Fruit fly (Drosophila melanogaster) whole organism, embryonic: ENCODE results near the gene ND-B16.6.

Source experiments
- Asciz ChIP-seq: fragments of 200-800 bp; sonication (Bioruptor generic); optimal IDR thresholded peaks from 2 replicates; lab custom pipeline; 2017; ENCODE audit warnings: missing biosample characterization, mild to moderate bottlenecking, missing genetic modification characterization, missing genetic modification reagents
- CG11456 ChIP-seq: fragments of 200-800 bp; sonication (Bioruptor generic); IDR thresholded peaks from 3 replicates; pipeline ENCODE4 v1.3.6; 2022; ENCODE audit warnings: missing biosample characterization, missing genetic modification characterization
- CG13296 ChIP-seq: fragments of 200-800 bp; sonication (Bioruptor generic); optimal IDR thresholded peaks from 3 replicates; lab custom pipeline; 2018; ENCODE audit warnings: missing biosample characterization, mild to moderate bottlenecking, missing genetic modification characterization
- CG14441 ChIP-seq: fragments of 200-800 bp; sonication (Bioruptor generic); IDR thresholded peaks from 2 replicates; pipeline ENCODE4 v1.3.6; 2022; ENCODE audit warnings: missing biosample characterization, missing genetic modification characterization
- CG14667 ChIP-seq: fragments of 200-800 bp; sonication (Bioruptor generic); IDR thresholded peaks from 2 replicates; pipeline ENCODE4 v1.3.6; 2022; ENCODE audit warnings: missing biosample characterization, missing genetic modification characterization
- CG15514 ChIP-seq: fragments of 200-800 bp; sonication (Bioruptor generic); optimal IDR thresholded peaks from 3 replicates; lab custom pipeline; 2017; ENCODE audit warnings: missing biosample characterization, missing genetic modification characterization, mild to moderate bottlenecking, moderate library complexity, missing genetic modification reagents
- CG17328 ChIP-seq: fragments of 200-800 bp; sonication (Bioruptor generic); IDR thresholded peaks from 2 replicates; pipeline ENCODE4 v1.3.6; 2022; ENCODE audit warnings: missing biosample characterization, missing genetic modification characterization
- CG1792 ChIP-seq: fragments of 200-800 bp; sonication (Bioruptor generic); optimal IDR thresholded peaks from 2 replicates; lab custom pipeline; 2016; ENCODE audit warnings: missing biosample characterization, missing genetic modification characterization
- CG2120 ChIP-seq: fragments of 200-800 bp; sonication (Bioruptor generic); optimal IDR thresholded peaks from 3 replicates; lab custom pipeline; 2016; ENCODE audit warnings: missing biosample characterization, missing genetic modification characterization
- CG30403 ChIP-seq: fragments of 200-800 bp; sonication (Bioruptor generic); optimal IDR thresholded peaks from 3 replicates; lab custom pipeline; 2016; ENCODE audit warnings: missing biosample characterization, missing genetic modification characterization
- CG4854 ChIP-seq: fragments of 200-800 bp; sonication (Bioruptor generic); optimal IDR thresholded peaks from 2 replicates; lab custom pipeline; 2016; ENCODE audit warnings: missing biosample characterization, missing genetic modification characterization, inconsistent platforms
- CG7745 ChIP-seq: fragments of 200-800 bp; sonication (Bioruptor generic); optimal IDR thresholded peaks from 2 replicates; lab custom pipeline; 2018; ENCODE audit warnings: missing biosample characterization, mild to moderate bottlenecking, missing genetic modification characterization, moderate library complexity
- CG7987 ChIP-seq: fragments of 200-800 bp; sonication (Bioruptor generic); optimal IDR thresholded peaks from 2 replicates; lab custom pipeline; 2018; ENCODE audit warnings: missing biosample characterization, mild to moderate bottlenecking, missing genetic modification characterization, moderate library complexity
- CG9817 ChIP-seq: fragments of 200-800 bp; sonication (Bioruptor generic); optimal IDR thresholded peaks from 2 replicates; lab custom pipeline; 2018; ENCODE audit warnings: missing biosample characterization, mild to moderate bottlenecking, missing genetic modification characterization, moderate library complexity
- CTCF ChIP-seq: fragments of 200-800 bp; sonication (Bioruptor generic); optimal IDR thresholded peaks from 2 replicates; lab custom pipeline; 2017; ENCODE audit warnings: missing biosample characterization, mild to moderate bottlenecking, missing genetic modification characterization, moderate library complexity
- Chrac-16 ChIP-seq: fragments of 200-800 bp; sonication (Bioruptor generic); optimal IDR thresholded peaks from 3 replicates; lab custom pipeline; 2016; ENCODE audit warnings: missing biosample characterization, missing genetic modification characterization
- D19A ChIP-seq: fragments of 200-800 bp; optimal IDR thresholded peaks from 3 replicates; lab custom pipeline; 2019; ENCODE audit warnings: missing biosample characterization, mild to moderate bottlenecking, missing genetic modification characterization, moderate library complexity
- Deaf1 ChIP-seq: fragments of 200-800 bp; optimal IDR thresholded peaks from 3 replicates; lab custom pipeline; 2019; ENCODE audit warnings: missing biosample characterization, mild to moderate bottlenecking, missing genetic modification characterization, moderate library complexity
- Elba2 ChIP-seq: fragments of 200-800 bp; sonication (Bioruptor generic); optimal IDR thresholded peaks from 3 replicates; lab custom pipeline; 2016; ENCODE audit warnings: missing biosample characterization, missing genetic modification characterization
- HLH4C ChIP-seq: fragments of 200-800 bp; sonication (Bioruptor generic); IDR thresholded peaks from 3 replicates; pipeline ENCODE4 v1.3.6; 2022; ENCODE audit warnings: missing biosample characterization, missing genetic modification characterization; ENCODE audit not compliant: partially characterized antibody
- Hey ChIP-seq: fragments of 200-800 bp; sonication (Bioruptor generic); optimal IDR thresholded peaks from 3 replicates; lab custom pipeline; 2018; ENCODE audit warnings: missing biosample characterization, mild to moderate bottlenecking, missing genetic modification characterization
- HmgZ ChIP-seq: fragments of 200-800 bp; sonication (Bioruptor generic); optimal IDR thresholded peaks from 2 replicates; lab custom pipeline; 2018; ENCODE audit warnings: missing biosample characterization, mild to moderate bottlenecking, missing genetic modification characterization
- Hr51 ChIP-seq, 2 experiments: fragments of 200-800 bp; sonication (Bioruptor generic); optimal IDR thresholded peaks; 2 replicates in 1 of 2; 3 replicates in 1 of 2; lab custom pipeline; 2016 to 2018; ENCODE audit warnings: missing biosample characterization in 2 of 2, missing genetic modification characterization in 2 of 2, mild to moderate bottlenecking in 1 of 2, moderate library complexity in 1 of 2
- Lim3 ChIP-seq: fragments of 200-800 bp; sonication (Bioruptor generic); IDR thresholded peaks from 2 replicates; pipeline ENCODE4 v1.3.6; 2022; ENCODE audit warnings: missing biosample characterization, missing genetic modification characterization
- NC2β ChIP-seq: fragments of 200-800 bp; sonication (Bioruptor generic); optimal IDR thresholded peaks from 2 replicates; lab custom pipeline; 2016; ENCODE audit warnings: missing biosample characterization, missing genetic modification characterization
- PHDP ChIP-seq: fragments of 200-800 bp; sonication (Bioruptor generic); optimal IDR thresholded peaks from 3 replicates; lab custom pipeline; 2018; ENCODE audit warnings: missing biosample characterization, mild to moderate bottlenecking, missing genetic modification characterization, moderate library complexity
- Poxn ChIP-seq: fragments of 200-800 bp; sonication (Bioruptor generic); IDR thresholded peaks from 2 replicates; pipeline ENCODE4 v1.3.6; 2022; ENCODE audit warnings: missing biosample characterization, missing genetic modification characterization
- Sin3A ChIP-seq: fragments of >200 bp; optimal IDR thresholded peaks from 2 replicates; lab custom pipeline; 2018
- Stat92E ChIP-seq, 3 experiments: fragments of >200 bp in 2 of 3; fragments of 200-800 bp in 1 of 3; sonication (Bioruptor generic) in 1 of 3; optimal IDR thresholded peaks; 2 replicates each; lab custom pipeline; 2017 to 2019; ENCODE audit warnings: missing biosample characterization in 3 of 3, missing genetic modification characterization in 3 of 3, mild to moderate bottlenecking in 1 of 3, moderate library complexity in 1 of 3
- YL-1 ChIP-seq: fragments of 200-800 bp; sonication (Bioruptor generic); optimal IDR thresholded peaks from 3 replicates; lab custom pipeline; 2017; ENCODE audit warnings: missing biosample characterization, mild to moderate bottlenecking, missing genetic modification characterization
- crp ChIP-seq, 2 experiments: fragments of 200-800 bp; sonication (Bioruptor generic); optimal IDR thresholded peaks; 2 replicates in 1 of 2; 3 replicates in 1 of 2; lab custom pipeline; 2017; ENCODE audit warnings: missing biosample characterization in 2 of 2, missing genetic modification characterization in 2 of 2, mild to moderate bottlenecking in 1 of 2, moderate library complexity in 1 of 2
- dimm ChIP-seq: fragments of 200-800 bp; sonication (Bioruptor generic); IDR thresholded peaks from 2 replicates; pipeline ENCODE4 v1.3.6; 2022; ENCODE audit warnings: missing biosample characterization, missing genetic modification characterization
- fu2 ChIP-seq: fragments of 200-800 bp; sonication (Bioruptor generic); optimal IDR thresholded peaks from 2 replicates; lab custom pipeline; 2016; ENCODE audit warnings: missing biosample characterization, missing genetic modification characterization
- gce ChIP-seq: fragments of 200-800 bp; sonication (Bioruptor generic); IDR thresholded peaks from 3 replicates; pipeline ENCODE4 v1.3.6; 2022; ENCODE audit warnings: missing biosample characterization, missing genetic modification characterization
- hkb ChIP-seq, 2 experiments: fragments of 200-800 bp in 1 of 2; fragments of >200 bp in 1 of 2; sonication (Bioruptor generic) in 1 of 2; IDR thresholded peaks in 1 of 2; optimal IDR thresholded peaks in 1 of 2; 2 replicates each; pipeline versions ENCODE4 v1.3.6 to Lab custom; 2017 to 2022; ENCODE audit warnings: missing biosample characterization in 1 of 2, missing genetic modification characterization in 1 of 2
- jumu ChIP-seq: fragments of 200-800 bp; sonication (Bioruptor generic); optimal IDR thresholded peaks from 3 replicates; lab custom pipeline; 2016; ENCODE audit warnings: missing biosample characterization, missing genetic modification characterization
- klu ChIP-seq: fragments of 200-800 bp; sonication (Bioruptor generic); IDR thresholded peaks from 2 replicates; pipeline ENCODE4 v1.3.6; 2022; ENCODE audit warnings: missing biosample characterization, missing genetic modification characterization
- lbe ChIP-seq: fragments of 200-800 bp; sonication (Bioruptor generic); optimal IDR thresholded peaks from 2 replicates; lab custom pipeline; 2016; ENCODE audit warnings: missing biosample characterization, mild to moderate bottlenecking, missing genetic modification characterization
- lilli ChIP-seq: fragments of 200-800 bp; sonication (Bioruptor generic); optimal IDR thresholded peaks from 3 replicates; lab custom pipeline; 2016; ENCODE audit warnings: missing biosample characterization, missing genetic modification characterization
- pho ChIP-seq: fragments of 200-800 bp; sonication (Bioruptor generic); optimal IDR thresholded peaks from 2 replicates; lab custom pipeline; 2016; ENCODE audit warnings: missing biosample characterization, missing genetic modification characterization
- schlank ChIP-seq: fragments of 200-800 bp; sonication (Bioruptor generic); optimal IDR thresholded peaks from 2 replicates; lab custom pipeline; 2018; ENCODE audit warnings: missing biosample characterization, mild to moderate bottlenecking, missing genetic modification characterization
- sim ChIP-seq: fragments of 200-800 bp; sonication (Bioruptor generic); IDR thresholded peaks from 2 replicates; pipeline ENCODE4 v1.3.6; 2022; ENCODE audit warnings: missing biosample characterization, missing genetic modification characterization
- sob ChIP-seq: fragments of 200-800 bp; sonication (Bioruptor generic); IDR thresholded peaks from 2 replicates; pipeline ENCODE4 v1.3.6; 2022; ENCODE audit warnings: missing biosample characterization, missing genetic modification characterization
- tna ChIP-seq: fragments of 200-800 bp; sonication (Bioruptor generic); IDR thresholded peaks from 2 replicates; pipeline ENCODE4 v1.3.6; 2022; ENCODE audit warnings: missing biosample characterization, missing genetic modification characterization; ENCODE audit not compliant: partially characterized antibody
- twi ChIP-seq: fragments of 200-800 bp; optimal IDR thresholded peaks from 2 replicates; lab custom pipeline; 2019; ENCODE audit warnings: missing biosample characterization, mild to moderate bottlenecking, missing genetic modification characterization, moderate library complexity
- vnd ChIP-seq: fragments of 200-800 bp; sonication (Bioruptor generic); IDR thresholded peaks from 3 replicates; pipeline ENCODE4 v1.3.6; 2022; ENCODE audit warnings: missing biosample characterization, missing genetic modification characterization; ENCODE audit not compliant: partially characterized antibody
- wor ChIP-seq: fragments of 200-800 bp; sonication (Bioruptor generic); IDR thresholded peaks from 2 replicates; pipeline ENCODE4 v1.3.6; 2022; ENCODE audit warnings: missing biosample characterization, missing genetic modification characterization
- zen2 ChIP-seq: fragments of 200-800 bp; sonication (Bioruptor generic); IDR thresholded peaks from 3 replicates; pipeline ENCODE4 v1.3.6; 2022; ENCODE audit warnings: missing biosample characterization, missing genetic modification characterization; ENCODE audit not compliant: partially characterized antibody
- zfh2 ChIP-seq: fragments of 200-800 bp; sonication (Bioruptor generic); optimal IDR thresholded peaks from 2 replicates; lab custom pipeline; 2016; ENCODE audit warnings: missing biosample characterization, missing genetic modification characterization

Gene ND-B16.6

dm6 chrX:6316858-6317474, 33.2 kb downstream of the ND-B16.6 start (continued):
- TF ChIP-seq D19A (tag; lab: Kevin White, UChicago) (peak; percentile 20), Poxn (GFP tag; lab: Robert Waterston, UW) (peak; percentile 29; the same call in 1 of the 2 replicates), Asciz (GFP tag; lab: Kevin White, UChicago) (peak; percentile 42), CTCF (GFP tag; lab: Kevin White, UChicago) (peak; percentile 5), zfh2 (GFP tag; lab: Kevin White, UChicago) (peak; percentile 26), NC2β (GFP tag; lab: Kevin White, UChicago) (no peak), lilli (GFP tag; lab: Kevin White, UChicago) (peak; percentile 57), crp (GFP tag; optimal IDR thresholded peaks at IDR 0.05; lab: Kevin White, UChicago) (peak in 1 of 2 experiments; percentile 26), klu (0 out of 2 replicates have a peak, but pooled peaks have one; percentile 30), CG7987 (GFP tag; lab: Kevin White, UChicago) (no peak), CG14667 (peak; percentile 27), HmgZ (peak; percentile 36), Lim3 (GFP tag; lab: Robert Waterston, UW) (no peak), schlank (peak; percentile 49), Deaf1 (tag; lab: Kevin White, UChicago) (peak; percentile 28), sim (GFP tag; lab: Robert Waterston, UW) (peak; percentile 28; the same call in 1 of the 2 replicates), CG13296 (GFP tag; lab: Kevin White, UChicago) (peak; percentile 65), CG15514 (peak; percentile 55), YL-1 (no peak), CG11456 (peak; percentile 56; the same call in 1 of the 3 replicates), jumu (GFP tag; lab: Kevin White, UChicago) (peak; percentile 20), Stat92E (GFP tag; optimal IDR thresholded peaks at IDR 0.05; lab: Kevin White, UChicago) (no peak), pho (GFP tag; lab: Kevin White, UChicago) (peak; percentile 47), CG7745 (tag; lab: Kevin White, UChicago) (no peak), Chrac-16 (GFP tag; lab: Kevin White, UChicago) (peak; percentile 18), twi (tag; lab: Kevin White, UChicago) (no peak), CG30403 (peak; percentile 64), CG1792 (GFP tag; lab: Kevin White, UChicago) (no peak), Elba2 (GFP tag; lab: Kevin White, UChicago) (no peak), CG17328 (GFP tag; lab: Robert Waterston, UW) (peak; percentile 68), wor (GFP tag; lab: Robert Waterston, UW) (peak; percentile 45), Sin3A (lab: Kevin White, UChicago) (no peak), gce (GFP tag; lab: Robert Waterston, UW) (0 out of 3 replicates have a peak, but pooled peaks have one; percentile 20), CG9817 (tag; lab: Kevin White, UChicago) (peak; percentile 52), sob (peak; percentile 74), fu2 (GFP tag; lab: Kevin White, UChicago) (peak; percentile 28), HLH4C (GFP tag; lab: Robert Waterston, UW) (no peak), CG14441 (peak; percentile 67), Hr51 (GFP tag; optimal IDR thresholded peaks at IDR 0.05; lab: Kevin White, UChicago) (peak; percentile 39 to 74), Hey (tag; lab: Kevin White, UChicago) (no peak), tna (no peak), CG4854 (GFP tag; lab: Kevin White, UChicago) (no peak), zen2 (no peak), CG2120 (GFP tag; lab: Kevin White, UChicago) (peak; percentile 83), dimm (GFP tag; lab: Robert Waterston, UW) (0 out of 2 replicates have a peak, but pooled peaks have one; percentile 29), PHDP (tag; lab: Kevin White, UChicago) (peak; percentile 67), lbe (GFP tag; lab: Kevin White, UChicago) (no peak), vnd (GFP tag; lab: Robert Waterston, UW) (no peak), hkb (optimal IDR thresholded peaks at IDR 0.05; lab: Kevin White, UChicago) (no peak), hkb (GFP tag; IDR thresholded peaks at IDR 0.05; lab: Robert Waterston, UW) (peak; percentile 84)
